Worm (Caenorhabditis elegans) whole organism, L4 larva: ENCODE data around the gene T19C9.10.
A peak's percentile ranks its signal among the peaks of the same experiment; 100 is the strongest.

Source experiments
- F37D6.2 ChIP-seq: sonication (generic microtip); optimal IDR thresholded peaks from 2 replicates; lab custom pipeline; 2016; ENCODE audit warnings: mild to moderate bottlenecking, missing genetic modification characterization, missing compliant biosample characterization
- ZK546.5 ChIP-seq, 2 experiments: sonication (generic microtip); optimal IDR thresholded peaks; 2 replicates each; lab custom pipeline; 2017; ENCODE audit warnings: missing biosample characterization in 2 of 2, missing genetic modification characterization in 2 of 2
- daf-16 ChIP-seq, 3 experiments: sonication (generic microtip); optimal IDR thresholded peaks; 2 replicates each; lab custom pipeline; 2016 to 2017; ENCODE audit warnings: missing genetic modification characterization in 3 of 3, missing genetic modification reagents in 3 of 3, mild to moderate bottlenecking in 2 of 3, missing compliant biosample characterization in 2 of 3, missing biosample characterization in 1 of 3, moderate library complexity in 1 of 3
- daf-19 ChIP-seq: fragments of 200-800 bp; sonication (Bioruptor generic); conservative IDR thresholded peaks from 2 replicates; pipeline ENCODE4 v1.3.6; 2022; ENCODE audit warnings: missing genetic modification characterization, missing compliant biosample characterization
- dpl-1 ChIP-seq: fragments of 150-350 bp; optimal IDR thresholded peaks from 2 replicates; lab custom pipeline; 2014; ENCODE audit warnings: missing biosample characterization, missing genetic modification reagents, missing genetic modification characterization
- gei-8 ChIP-seq: fragments of 200-800 bp; sonication (Bioruptor generic); optimal IDR thresholded peaks from 2 replicates; lab custom pipeline; 2018; ENCODE audit warnings: mild to moderate bottlenecking, missing genetic modification characterization, missing compliant biosample characterization
- lsy-2 ChIP-seq, 2 experiments: fragments of 150-350 bp in 1 of 2; sonication (generic microtip) in 1 of 2; optimal IDR thresholded peaks; 2 replicates each; lab custom pipeline; 2014 to 2017; ENCODE audit warnings: missing biosample characterization in 2 of 2, missing genetic modification characterization in 2 of 2
- nhr-41 ChIP-seq: fragments of 200-800 bp; sonication (Bioruptor generic); IDR thresholded peaks from 2 replicates; pipeline ENCODE4 v1.3.6; 2022; ENCODE audit warnings: missing genetic modification reagents, missing genetic modification characterization, missing compliant biosample characterization
- nhr-77 ChIP-seq: fragments of 150-350 bp; optimal IDR thresholded peaks from 2 replicates; lab custom pipeline; 2014; ENCODE audit warnings: missing biosample characterization, missing genetic modification characterization
- pha-4 ChIP-seq, 2 experiments: fragments of 150-350 bp in 1 of 2; fragments of 200-800 bp in 1 of 2; sonication (Bioruptor generic) in 1 of 2; IDR thresholded peaks in 1 of 2; optimal IDR thresholded peaks in 1 of 2; 2 replicates each; pipeline versions ENCODE4 v1.3.6 to Lab custom; 2014 to 2022; ENCODE audit warnings: missing genetic modification characterization in 2 of 2, missing genetic modification reagents in 2 of 2, missing biosample characterization in 1 of 2, missing compliant biosample characterization in 1 of 2
- pqm-1 ChIP-seq: sonication (generic microtip); optimal IDR thresholded peaks from 2 replicates; lab custom pipeline; 2017; ENCODE audit warnings: missing biosample characterization, missing genetic modification characterization
- skn-1 ChIP-seq: fragments of 150-350 bp; optimal IDR thresholded peaks from 2 replicates; lab custom pipeline; 2014; ENCODE audit warnings: missing biosample characterization, missing genetic modification characterization

- TF ChIP-seq daf-19 (GFP tag; lab: Robert Waterston, UW) (no peak), lsy-2 (tag; optimal IDR thresholded peaks at IDR 0.05; lab: Kevin White, UChicago) (no peak), daf-16 (GFP tag; optimal IDR thresholded peaks at IDR 0.05; lab: Kevin White, UChicago) (no peak), daf-16 (tag; optimal IDR thresholded peaks at IDR 0.05; lab: Kevin White, UChicago) (peak; percentile 47), pqm-1 (tag; lab: Kevin White, UChicago) (peak; percentile 86), pha-4 (GFP tag; IDR thresholded peaks at IDR 0.05; lab: Robert Waterston, UW) (no peak), pha-4 (tag; optimal IDR thresholded peaks at IDR 0.05; lab: Kevin White, UChicago) (no peak), nhr-77 (tag; lab: Kevin White, UChicago) (no peak), F37D6.2 (tag; lab: Kevin White, UChicago) (no peak), skn-1 (tag; lab: Kevin White, UChicago) (no peak), gei-8 (GFP tag; lab: Kevin White, UChicago) (no peak), ZK546.5 (tag; optimal IDR thresholded peaks at IDR 0.05; lab: Kevin White, UChicago) (no peak), nhr-41 (no peak), dpl-1 (GFP tag; lab: Kevin White, UChicago) (no peak)
Observed at ce11 chrV:17241278-17241661, 4.9 kb downstream of the T19C9.10 start.
